Worm (Caenorhabditis elegans) whole organism, midembryonic: ENCODE data around the gene nex-1.

ENCODE experiments used
- T22C8.4 ChIP-seq: fragments of 200-800 bp; sonication (Bioruptor generic); IDR thresholded peaks from 2 replicates; pipeline ENCODE4 v1.3.6; 2022; ENCODE audit warnings: missing genetic modification characterization, missing compliant biosample characterization
- cog-1 ChIP-seq: sonication (generic microtip); optimal IDR thresholded peaks from 2 replicates; lab custom pipeline; 2016; ENCODE audit warnings: missing genetic modification characterization, missing compliant biosample characterization
- flt-1 ChIP-seq: fragments of 200-800 bp; sonication (Bioruptor generic); IDR thresholded peaks from 2 replicates; pipeline ENCODE4 v1.3.6; 2022; ENCODE audit warnings: missing genetic modification characterization, missing compliant biosample characterization
- klf-2 ChIP-seq: fragments of 200-800 bp; sonication (Bioruptor generic); conservative IDR thresholded peaks from 2 replicates; pipeline ENCODE4 v1.3.6; 2022; ENCODE audit warnings: missing genetic modification reagents, missing genetic modification characterization, missing compliant biosample characterization
- med-1 ChIP-seq: sonication (generic microtip); optimal IDR thresholded peaks from 2 replicates; lab custom pipeline; 2017; ENCODE audit warnings: missing genetic modification characterization, mild to moderate bottlenecking, missing compliant biosample characterization, antibody characterized with exemption, missing genetic modification reagents; ENCODE audit not compliant: insufficient read depth
- ref-1 ChIP-seq: fragments of 200-800 bp; sonication (Bioruptor generic); conservative IDR thresholded peaks from 2 replicates; pipeline ENCODE4 v1.3.6; 2022; ENCODE audit warnings: missing genetic modification reagents, missing genetic modification characterization, missing compliant biosample characterization
- tab-1 ChIP-seq: fragments of 200-800 bp; sonication (Bioruptor generic); IDR thresholded peaks from 2 replicates; pipeline ENCODE4 v1.3.6; 2022; ENCODE audit warnings: missing genetic modification characterization, missing compliant biosample characterization
- ztf-23 ChIP-seq: fragments of 200-800 bp; sonication (Bioruptor generic); IDR thresholded peaks from 2 replicates; pipeline ENCODE4 v1.3.6; 2022; ENCODE audit warnings: missing genetic modification reagents, missing genetic modification characterization, missing compliant biosample characterization
- ztf-29 ChIP-seq: fragments of 200-800 bp; sonication (Bioruptor generic); IDR thresholded peaks from 2 replicates; pipeline ENCODE4 v1.3.6; 2022; ENCODE audit warnings: missing genetic modification reagents, missing genetic modification characterization, missing compliant biosample characterization

Gene nex-1

ce11 chrIII:5245067-5245466 is 19.6 kb downstream of the nex-1 start:
- no peak for TF ChIP-seq med-1 (GFP tag; lab: Kevin White, UChicago)
- TF ChIP-seq ztf-23 (GFP tag; lab: Robert Waterston, UW): no peak
- TF ChIP-seq klf-2 (GFP tag; lab: Robert Waterston, UW): no peak
- TF ChIP-seq tab-1 (GFP tag; lab: Robert Waterston, UW): no peak
- no peak for TF ChIP-seq flt-1 (GFP tag; lab: Robert Waterston, UW)
- TF ChIP-seq cog-1 (tag; lab: Kevin White, UChicago): no peak
- TF ChIP-seq ztf-29 (GFP tag; lab: Robert Waterston, UW): no peak
- TF ChIP-seq ref-1 (GFP tag; lab: Robert Waterston, UW): no peak
- no peak for TF ChIP-seq T22C8.4 (GFP tag; lab: Robert Waterston, UW)

- TF ChIP-seq flt-1 (GFP tag; lab: Robert Waterston, UW) (no peak), T22C8.4 (GFP tag; lab: Robert Waterston, UW) (no peak), klf-2 (GFP tag; lab: Robert Waterston, UW) (no peak), med-1 (GFP tag; lab: Kevin White, UChicago) (no peak), tab-1 (GFP tag; lab: Robert Waterston, UW) (no peak)
These were observed 23.3 kb downstream of the nex-1 start for ce11 chrIII:5248706-5249105.

ce11 chrIII:5254108-5254507 is 28.7 kb downstream of the nex-1 start, which contains the start of the genes sumv-1 and gop-1:
sumv-1 (minus strand) TSS chrIII:5254187.
gop-1 (plus strand) TSS chrIII:5254438.
- TF ChIP-seq ztf-23 (GFP tag; lab: Robert Waterston, UW) (no peak), ref-1 (GFP tag; lab: Robert Waterston, UW) (no peak), ztf-29 (GFP tag; lab: Robert Waterston, UW) (no peak)

ce11 chrIII:5258918-5259317 is 33.5 kb downstream of the nex-1 start, which contains the start of gene gop-2:
gop-2 (plus strand) TSS chrIII:5259023.
- no peak for TF ChIP-seq T22C8.4 (GFP tag; lab: Robert Waterston, UW)
- no peak for TF ChIP-seq flt-1 (GFP tag; lab: Robert Waterston, UW)
- TF ChIP-seq tab-1 (GFP tag; lab: Robert Waterston, UW): no peak
- no peak for TF ChIP-seq med-1 (GFP tag; lab: Kevin White, UChicago)
- TF ChIP-seq ref-1 (GFP tag; lab: Robert Waterston, UW): no peak
- no peak for TF ChIP-seq cog-1 (tag; lab: Kevin White, UChicago)
- TF ChIP-seq klf-2 (GFP tag; lab: Robert Waterston, UW): no peak

- TF ChIP-seq T22C8.4 (GFP tag; lab: Robert Waterston, UW): no peak
- TF ChIP-seq tab-1 (GFP tag; lab: Robert Waterston, UW): no peak
- TF ChIP-seq klf-2 (GFP tag; lab: Robert Waterston, UW): no peak
- no peak for TF ChIP-seq ref-1 (GFP tag; lab: Robert Waterston, UW)
- no peak for TF ChIP-seq ztf-23 (GFP tag; lab: Robert Waterston, UW)
- TF ChIP-seq cog-1 (tag; lab: Kevin White, UChicago): no peak
- TF ChIP-seq ztf-29 (GFP tag; lab: Robert Waterston, UW): no peak
- no peak for TF ChIP-seq med-1 (GFP tag; lab: Kevin White, UChicago)
- no peak for TF ChIP-seq flt-1 (GFP tag; lab: Robert Waterston, UW)
These were observed 35.0 kb downstream of the nex-1 start, which contains the start of gene gop-3 for ce11 chrIII:5260394-5260793. gop-3 (plus strand) TSS chrIII:5260694.

- TF ChIP-seq klf-2 (GFP tag; lab: Robert Waterston, UW): no peak
- no peak for TF ChIP-seq cog-1 (tag; lab: Kevin White, UChicago)
- no peak for TF ChIP-seq med-1 (GFP tag; lab: Kevin White, UChicago)
These were observed 38.0 kb downstream of the nex-1 start, which contains the start of the genes C34E10.9 and hap-1 for ce11 chrIII:5263299-5263993. C34E10.9 (minus strand) TSS chrIII:5263399. hap-1 (plus strand) TSS chrIII:5263943.

- TF ChIP-seq ref-1 (GFP tag; lab: Robert Waterston, UW): no peak
- TF ChIP-seq klf-2 (GFP tag; lab: Robert Waterston, UW): no peak
- no peak for TF ChIP-seq cog-1 (tag; lab: Kevin White, UChicago)
- TF ChIP-seq tab-1 (GFP tag; lab: Robert Waterston, UW): no peak
- no peak for TF ChIP-seq ztf-29 (GFP tag; lab: Robert Waterston, UW)
- TF ChIP-seq T22C8.4 (GFP tag; lab: Robert Waterston, UW): no peak
- no peak for TF ChIP-seq flt-1 (GFP tag; lab: Robert Waterston, UW)
- TF ChIP-seq med-1 (GFP tag; lab: Kevin White, UChicago): no peak
- TF ChIP-seq ztf-23 (GFP tag; lab: Robert Waterston, UW): no peak
These were observed 39.4 kb downstream of the nex-1 start, which contains the start of gene gro-1 for ce11 chrIII:5264813-5265212. gro-1 (plus strand) TSS chrIII:5265113.

- TF ChIP-seq tab-1 (GFP tag; lab: Robert Waterston, UW): no peak
- no peak for TF ChIP-seq ztf-23 (GFP tag; lab: Robert Waterston, UW)
- TF ChIP-seq T22C8.4 (GFP tag; lab: Robert Waterston, UW): no peak
- TF ChIP-seq ref-1 (GFP tag; lab: Robert Waterston, UW): no peak
- TF ChIP-seq klf-2 (GFP tag; lab: Robert Waterston, UW): no peak
- TF ChIP-seq cog-1 (tag; lab: Kevin White, UChicago): no peak
- TF ChIP-seq ztf-29 (GFP tag; lab: Robert Waterston, UW): no peak
- no peak for TF ChIP-seq med-1 (GFP tag; lab: Kevin White, UChicago)
- TF ChIP-seq flt-1 (GFP tag; lab: Robert Waterston, UW): no peak
These were observed 41.9 kb downstream of the nex-1 start, which contains the start of gene ZC395.5 for ce11 chrIII:5267217-5267906. ZC395.5 (plus strand) TSS chrIII:5267848.
